Worm (Caenorhabditis elegans) whole organism, L3 larva: ENCODE data around the gene lpd-9.

ENCODE experiments used
- elt-3 ChIP-seq, 3 experiments: fragments of 150-350 bp in 1 of 3; sonication (generic microtip) in 2 of 3; optimal IDR thresholded peaks; 2 replicates in 2 of 3; 4 replicates in 1 of 3; lab custom pipeline; 2014 to 2017; ENCODE audit warnings: missing biosample characterization in 3 of 3, missing genetic modification characterization in 3 of 3
- nfya-1 ChIP-seq: sonication (generic microtip); optimal IDR thresholded peaks from 2 replicates; lab custom pipeline; 2017; ENCODE audit warnings: missing genetic modification characterization, mild to moderate bottlenecking, missing compliant biosample characterization, antibody characterized with exemption, moderate library complexity; ENCODE audit not compliant: insufficient read depth
- nhr-28 ChIP-seq: fragments of 150-350 bp; optimal IDR thresholded peaks from 2 replicates; lab custom pipeline; 2014; ENCODE audit warnings: missing biosample characterization, missing genetic modification characterization

ce11 chrV:10529600-10529999, 49.5 kb upstream of the lpd-9 start:
- TF ChIP-seq elt-3 (tag; optimal IDR thresholded peaks at IDR 0.05; lab: Kevin White, UChicago): no peak
- no peak for TF ChIP-seq nfya-1 (tag; lab: Kevin White, UChicago)
- TF ChIP-seq nhr-28 (tag; lab: Kevin White, UChicago): no peak
